Worm (Caenorhabditis elegans): ENCODE data around the gene T20D4.10.
"Not testable (repeated sequence)": the region's sequence is repeated elsewhere in the genome, so short reads cannot be mapped to it uniquely, and the experiment has no call there.

The T20D4.10 gene

DNA sequence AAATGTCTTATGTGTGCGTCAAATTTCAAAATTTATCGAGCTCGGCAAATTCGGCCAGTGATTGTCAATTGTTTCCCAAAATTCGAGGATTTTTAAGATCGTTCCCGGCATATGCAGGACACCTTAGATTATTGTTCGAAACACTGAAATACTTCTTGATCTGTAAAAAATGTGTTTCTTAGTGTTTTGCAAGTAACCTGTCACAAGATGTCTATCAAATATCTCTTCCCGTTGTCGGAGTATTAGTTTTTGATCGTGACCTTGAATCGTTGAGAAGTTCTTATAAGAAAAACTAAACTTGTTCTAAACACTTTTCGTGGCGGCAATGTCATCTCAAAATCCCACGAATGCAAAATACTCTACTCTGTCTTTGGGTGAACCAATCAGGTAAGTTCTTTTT lies 37.6 kb upstream of the T20D4.10 start, which contains the start of gene C04E12.4:
Gene C04E12.4 (plus strand): TSS at position 301 of the 400 bp plus-strand sequence.
- TF ChIP-seq mep-1 (tag; optimal IDR thresholded peaks at IDR 0.05) (no peak), ceh-39 (tag; optimal IDR thresholded peaks at IDR 0.05) (no peak), mls-2 (tag; optimal IDR thresholded peaks at IDR 0.05) (no peak)

DNA sequence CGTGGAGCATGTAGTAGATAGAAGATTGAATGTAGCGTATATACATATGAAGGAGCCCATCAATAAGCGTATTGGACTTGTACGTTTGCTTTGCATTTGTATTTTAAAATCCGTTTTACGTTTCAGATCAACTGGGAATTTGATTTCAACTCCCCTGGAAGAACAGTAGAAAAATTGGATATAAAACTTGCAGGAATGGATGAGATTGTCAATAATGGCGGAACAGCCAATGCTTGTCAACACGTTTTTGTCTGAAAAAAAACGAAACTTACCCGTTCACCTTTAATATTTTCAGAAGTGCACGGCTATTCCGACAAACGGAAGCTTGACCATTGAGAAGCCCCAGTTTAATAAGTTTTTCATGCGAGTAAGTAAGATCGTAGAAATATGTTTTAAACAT lies 32.3 kb upstream of the T20D4.10 start, which contains the start of gene C04E12.2:
Gene C04E12.2 (plus strand): TSS at position 301 of the 400 bp plus-strand sequence.
- TF ChIP-seq hlh-1 (tag; optimal IDR thresholded peaks at IDR 0.05); nhr-28 (tag; optimal IDR thresholded peaks at IDR 0.05); flh-1 (GFP tag; optimal IDR thresholded peaks at IDR 0.05): not testable (repeated sequence)

DNA sequence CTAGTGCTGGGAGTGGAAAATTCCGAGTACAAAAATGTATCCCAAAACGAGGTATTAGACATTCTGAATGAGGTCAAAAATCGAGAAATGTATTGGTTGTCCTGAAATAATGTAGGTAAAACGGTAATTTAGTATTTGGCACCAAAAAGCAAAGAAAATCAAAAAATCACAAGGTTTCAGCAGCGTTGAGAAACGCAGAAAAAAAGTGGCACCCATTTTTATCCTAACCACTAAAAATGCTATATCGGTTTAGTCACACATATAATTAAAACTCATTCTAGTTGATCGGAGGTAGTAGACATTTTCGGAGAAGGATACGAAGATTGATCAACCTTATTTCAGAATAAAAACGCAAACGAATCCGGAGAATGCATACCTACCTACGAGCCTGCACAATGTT lies 27.4 kb upstream of the T20D4.10 start, which contains the start of gene srx-121:
Gene srx-121 (minus strand): TSS at position 101 of the 400 bp plus-strand sequence.
- TF ChIP-seq ham-2 (GFP tag; optimal IDR thresholded peaks at IDR 0.05) (no peak), blmp-1 (tag; optimal IDR thresholded peaks at IDR 0.05) (no peak), ztf-11 (tag; optimal IDR thresholded peaks at IDR 0.05) (no peak), nhr-237 (tag; optimal IDR thresholded peaks at IDR 0.05) (no peak), pha-4 (tag; optimal IDR thresholded peaks at IDR 0.05) (no peak), sem-2 (GFP tag; optimal IDR thresholded peaks at IDR 0.05) (no peak), mab-5 (tag; optimal IDR thresholded peaks at IDR 0.05) (no peak), elt-3 (tag; optimal IDR thresholded peaks at IDR 0.05) (no peak), nhr-76 (tag; optimal IDR thresholded peaks at IDR 0.05) (no peak), lin-32 (GFP tag; optimal IDR thresholded peaks at IDR 0.05) (no peak), bed-3 (GFP tag; optimal IDR thresholded peaks at IDR 0.05) (no peak), flh-1 (GFP tag; optimal IDR thresholded peaks at IDR 0.05) (no peak), ceh-43 (GFP tag; optimal IDR thresholded peaks at IDR 0.05) (no peak), nhr-28 (tag; optimal IDR thresholded peaks at IDR 0.05) (no peak), mep-1 (tag; optimal IDR thresholded peaks at IDR 0.05) (no peak), elt-1 (tag; optimal IDR thresholded peaks at IDR 0.05; ENCODE audit: borderline replicate concordance, insufficient read depth) (no peak), nhr-2 (tag; optimal IDR thresholded peaks at IDR 0.05) (no peak), cnd-1 (tag; optimal IDR thresholded peaks at IDR 0.05) (no peak), nhr-12 (tag; optimal IDR thresholded peaks at IDR 0.05) (no peak)

DNA sequence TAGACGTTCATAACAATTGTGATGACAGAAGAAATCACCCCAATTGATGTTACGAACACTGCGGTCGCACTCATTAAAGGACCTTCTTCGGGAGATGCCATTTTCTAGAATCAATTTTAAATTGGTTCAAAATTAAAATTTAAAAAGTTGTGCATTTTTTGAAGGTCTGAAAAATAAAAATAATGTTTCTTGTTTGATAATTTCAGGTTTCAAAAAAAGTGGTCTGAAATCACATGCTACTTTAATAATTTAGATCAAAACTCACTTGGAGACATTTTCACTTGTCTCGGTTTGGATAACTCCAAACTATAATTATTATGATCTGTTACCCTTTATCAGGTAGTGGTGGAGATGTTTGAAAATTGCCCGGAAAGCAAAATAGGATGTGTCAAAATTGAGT lies 23.1 kb upstream of the T20D4.10 start, which contains the start of gene srbc-2:
Gene srbc-2 (minus strand): TSS at position 101 of the 400 bp plus-strand sequence.
- TF ChIP-seq ces-1 (GFP tag; optimal IDR thresholded peaks at IDR 0.05) (no peak), elt-3 (tag; optimal IDR thresholded peaks at IDR 0.05) (no peak), cnd-1 (tag; optimal IDR thresholded peaks at IDR 0.05) (no peak), hlh-1 (tag; optimal IDR thresholded peaks at IDR 0.05) (no peak), unc-120 (tag; optimal IDR thresholded peaks at IDR 0.05; ENCODE audit: poor library complexity, severe bottlenecking) (no peak), lsy-2 (tag; optimal IDR thresholded peaks at IDR 0.05) (no peak), nhr-237 (tag; optimal IDR thresholded peaks at IDR 0.05) (no peak), mep-1 (tag; optimal IDR thresholded peaks at IDR 0.05) (no peak), unc-62 (GFP tag; optimal IDR thresholded peaks at IDR 0.05) (no peak), zip-8 (tag; optimal IDR thresholded peaks at IDR 0.05) (no peak), flh-1 (GFP tag; optimal IDR thresholded peaks at IDR 0.05) (no peak), unc-39 (tag; optimal IDR thresholded peaks at IDR 0.05) (no peak)

DNA sequence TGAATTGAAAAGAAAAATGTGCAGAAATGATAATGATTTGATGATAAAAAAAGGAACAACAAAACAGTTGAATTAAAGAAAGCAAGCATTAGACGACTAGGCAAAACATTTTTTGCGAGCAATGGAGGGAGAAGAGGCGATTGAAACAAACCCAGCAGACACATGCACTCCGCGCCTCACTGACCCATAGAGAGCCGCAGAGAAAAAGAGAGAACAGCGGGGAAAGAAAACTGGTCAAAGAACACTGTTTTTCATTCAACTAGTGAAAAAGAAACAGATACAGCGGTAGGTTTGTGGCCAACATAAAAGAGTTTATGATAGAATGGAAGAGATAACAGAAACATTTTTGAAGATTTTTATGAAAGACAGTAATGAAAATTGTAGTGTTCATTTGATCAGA lies 11.8 kb upstream of the T20D4.10 start:
- TF ChIP-seq nhr-237 (tag; optimal IDR thresholded peaks at IDR 0.05) = no peak
- no peak for TF ChIP-seq ceh-83 (GFP tag; optimal IDR thresholded peaks at IDR 0.05)
- TF ChIP-seq mep-1 (tag; optimal IDR thresholded peaks at IDR 0.05) = no peak
- TF ChIP-seq blmp-1 (tag; optimal IDR thresholded peaks at IDR 0.05) = no peak
- TF ChIP-seq lin-32 (GFP tag; optimal IDR thresholded peaks at IDR 0.05) = no peak
- TF ChIP-seq cnd-1 (tag; optimal IDR thresholded peaks at IDR 0.05) = no peak

DNA sequence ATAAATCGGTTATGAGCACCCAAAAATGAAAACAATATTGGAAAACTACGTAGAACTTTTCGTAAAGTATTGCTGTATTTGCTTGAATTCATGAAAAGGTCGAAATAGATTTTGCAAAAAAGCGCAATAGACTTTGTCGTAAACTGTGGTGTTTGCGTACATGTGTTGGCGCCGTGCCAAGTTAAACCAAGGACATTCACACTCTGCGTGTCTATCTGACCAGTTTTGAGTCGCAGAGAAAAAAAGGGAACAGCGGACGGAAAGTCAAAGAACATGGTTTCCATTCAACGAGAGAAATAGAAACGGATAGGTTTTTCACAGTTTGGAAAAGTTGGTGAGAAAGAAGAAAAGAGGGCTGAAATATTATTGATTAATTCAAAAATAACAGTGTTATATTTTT lies 9.0 kb upstream of the T20D4.10 start:
- TF ChIP-seq tbx-8 (GFP tag; optimal IDR thresholded peaks at IDR 0.05) (no peak), pha-4 (tag; optimal IDR thresholded peaks at IDR 0.05) (no peak), ztf-11 (tag; optimal IDR thresholded peaks at IDR 0.05) (no peak), lsy-2 (tag; optimal IDR thresholded peaks at IDR 0.05) (no peak), ceh-39 (tag; optimal IDR thresholded peaks at IDR 0.05) (no peak), lin-13 (tag; optimal IDR thresholded peaks at IDR 0.05) (no peak), nhr-2 (tag; optimal IDR thresholded peaks at IDR 0.05) (no peak), hlh-1 (tag; optimal IDR thresholded peaks at IDR 0.05) (no peak), unc-62 (GFP tag; optimal IDR thresholded peaks at IDR 0.05) (no peak), ces-1 (GFP tag; optimal IDR thresholded peaks at IDR 0.05) (no peak), M03D4.4 (tag; optimal IDR thresholded peaks at IDR 0.05) (no peak), nhr-237 (tag; optimal IDR thresholded peaks at IDR 0.05) (no peak), elt-3 (tag; optimal IDR thresholded peaks at IDR 0.05) (no peak), sptf-1 (tag; optimal IDR thresholded peaks at IDR 0.05) (no peak), ceh-43 (GFP tag; optimal IDR thresholded peaks at IDR 0.05) (no peak), blmp-1 (tag; optimal IDR thresholded peaks at IDR 0.05) (no peak), mls-2 (tag; optimal IDR thresholded peaks at IDR 0.05) (no peak), cnd-1 (tag; optimal IDR thresholded peaks at IDR 0.05) (no peak)

All from whole organism, mixed stage, embryonic.